Worm (Caenorhabditis elegans) whole organism, L1 larva: ENCODE measurements around the gene fbxa-95.

Experiments used
- C04F5.9 ChIP-seq: sonication (generic microtip); optimal IDR thresholded peaks from 2 replicates; lab custom pipeline; 2016; ENCODE audit warnings: missing genetic modification characterization, missing compliant biosample characterization
- C34B4.2 ChIP-seq: sonication (generic microtip); optimal IDR thresholded peaks from 2 replicates; lab custom pipeline; 2017; ENCODE audit warnings: mild to moderate bottlenecking, missing genetic modification characterization, missing compliant biosample characterization
- F16B12.6 ChIP-seq: fragments of 150-350 bp; optimal IDR thresholded peaks from 2 replicates; lab custom pipeline; 2014; ENCODE audit warnings: missing biosample characterization, missing genetic modification characterization
- aha-1 ChIP-seq: fragments of 150-350 bp; optimal IDR thresholded peaks from 2 replicates; lab custom pipeline; 2014; ENCODE audit warnings: missing biosample characterization, missing genetic modification characterization
- alr-1 ChIP-seq: fragments of 200-800 bp; sonication (Bioruptor generic); optimal IDR thresholded peaks from 2 replicates; lab custom pipeline; 2018; ENCODE audit warnings: borderline replicate concordance, mild to moderate bottlenecking, missing genetic modification characterization, missing compliant biosample characterization
- blmp-1 ChIP-seq: fragments of 150-350 bp; optimal IDR thresholded peaks from 2 replicates; lab custom pipeline; 2014; ENCODE audit warnings: missing biosample characterization, missing genetic modification characterization
- ceh-63 ChIP-seq: fragments of 200-800 bp; sonication (Bioruptor generic); optimal IDR thresholded peaks from 2 replicates; lab custom pipeline; 2018; ENCODE audit warnings: mild to moderate bottlenecking, missing genetic modification characterization, missing compliant biosample characterization
- ceh-82 ChIP-seq, 3 experiments: fragments of 150-350 bp in 1 of 3; sonication (generic microtip) in 2 of 3; optimal IDR thresholded peaks; 2 replicates each; lab custom pipeline; 2014 to 2017; ENCODE audit warnings: missing biosample characterization in 3 of 3, missing genetic modification characterization in 3 of 3
- ceh-88 ChIP-seq: fragments of 200-800 bp; sonication (Bioruptor generic); IDR thresholded peaks from 2 replicates; pipeline ENCODE4 v1.3.6; 2022; ENCODE audit warnings: missing genetic modification characterization, missing compliant biosample characterization
- ceh-90 ChIP-seq: sonication (generic microtip); optimal IDR thresholded peaks from 2 replicates; lab custom pipeline; 2016; ENCODE audit warnings: missing genetic modification characterization, missing compliant biosample characterization
- dpl-1 ChIP-seq, 3 experiments: fragments of 150-350 bp in 2 of 3; sonication (generic microtip) in 1 of 3; optimal IDR thresholded peaks; 2 replicates each; lab custom pipeline; 2014 to 2017; ENCODE audit warnings: missing biosample characterization in 3 of 3, missing genetic modification characterization in 3 of 3, missing genetic modification reagents in 3 of 3
- dsc-1 ChIP-seq: sonication (generic microtip); optimal IDR thresholded peaks from 2 replicates; lab custom pipeline; 2016; ENCODE audit warnings: mild to moderate bottlenecking, missing genetic modification characterization, missing compliant biosample characterization
- efl-3 ChIP-seq: fragments of 200-800 bp; sonication (Bioruptor generic); optimal IDR thresholded peaks from 2 replicates; lab custom pipeline; 2018; ENCODE audit warnings: mild to moderate bottlenecking, missing genetic modification characterization, missing compliant biosample characterization
- egl-13 ChIP-seq: sonication (generic microtip); optimal IDR thresholded peaks from 2 replicates; lab custom pipeline; 2016; ENCODE audit warnings: missing genotype, missing genetic modification reagents, missing genetic modification characterization, missing compliant biosample characterization
- egl-27 ChIP-seq, 2 experiments: fragments of 150-350 bp in 1 of 2; sonication (generic microtip); optimal IDR thresholded peaks; 3 replicates each; lab custom pipeline; 2017 to 2018; ENCODE audit warnings: missing biosample characterization in 2 of 2, missing genetic modification characterization in 2 of 2, missing genetic modification reagents in 2 of 2
- elt-2 ChIP-seq: sonication (generic microtip); optimal IDR thresholded peaks from 2 replicates; lab custom pipeline; 2016; ENCODE audit warnings: missing genetic modification characterization, mild to moderate bottlenecking, inconsistent platforms, missing compliant biosample characterization, missing genetic modification reagents
- elt-3 ChIP-seq, 6 experiments: fragments of 150-350 bp in 1 of 6; sonication (generic microtip); optimal IDR thresholded peaks; 2 replicates each; lab custom pipeline; 2017 to 2018; ENCODE audit warnings: missing biosample characterization in 6 of 6, missing genetic modification characterization in 6 of 6, inconsistent platforms in 1 of 6
- ets-5 ChIP-seq: fragments of 200-800 bp; sonication (Bioruptor generic); IDR thresholded peaks from 2 replicates; pipeline ENCODE4 v1.3.6; 2022; ENCODE audit warnings: missing genetic modification characterization, missing compliant biosample characterization
- fkh-4 ChIP-seq: sonication (generic microtip); optimal IDR thresholded peaks from 2 replicates; lab custom pipeline; 2016; ENCODE audit warnings: missing compliant biosample characterization, missing genetic modification characterization, borderline replicate concordance
- grh-1 ChIP-seq: fragments of 200-800 bp; sonication (Bioruptor generic); IDR thresholded peaks from 2 replicates; pipeline ENCODE4 v1.3.6; 2022; ENCODE audit warnings: missing genetic modification reagents, missing genetic modification characterization, missing compliant biosample characterization
- hlh-4 ChIP-seq: sonication (generic microtip); optimal IDR thresholded peaks from 2 replicates; lab custom pipeline; 2016; ENCODE audit warnings: mild to moderate bottlenecking, missing genetic modification characterization, missing compliant biosample characterization
- hpl-2 ChIP-seq: fragments of 150-350 bp; optimal IDR thresholded peaks from 2 replicates; lab custom pipeline; 2014; ENCODE audit warnings: missing biosample characterization, missing genetic modification reagents, missing genetic modification characterization
- irx-1 ChIP-seq: sonication (generic microtip); optimal IDR thresholded peaks from 2 replicates; lab custom pipeline; 2016; ENCODE audit warnings: missing genetic modification characterization, missing compliant biosample characterization
- jun-1 ChIP-seq: fragments of 150-350 bp; optimal IDR thresholded peaks from 2 replicates; lab custom pipeline; 2014; ENCODE audit warnings: missing biosample characterization, missing genetic modification reagents, missing genetic modification characterization
- lin-13 ChIP-seq: fragments of 150-350 bp; optimal IDR thresholded peaks from 2 replicates; lab custom pipeline; 2014; ENCODE audit warnings: missing biosample characterization, missing genetic modification reagents, missing genetic modification characterization
- lin-14 ChIP-seq: fragments of 200-800 bp; sonication (Bioruptor generic); optimal IDR thresholded peaks from 2 replicates; lab custom pipeline; 2018; ENCODE audit warnings: mild to moderate bottlenecking, missing genetic modification characterization, moderate library complexity, missing compliant biosample characterization
- lin-15B ChIP-seq: fragments of 150-350 bp; sonication (generic microtip); optimal IDR thresholded peaks from 3 replicates; lab custom pipeline; 2014; ENCODE audit warnings: missing biosample characterization, missing genetic modification characterization
- lin-35 ChIP-seq, 2 experiments: fragments of 150-350 bp; optimal IDR thresholded peaks; 2 replicates each; lab custom pipeline; 2014; ENCODE audit warnings: missing biosample characterization in 2 of 2, missing genetic modification characterization in 2 of 2, missing genetic modification reagents in 2 of 2
- lin-39 ChIP-seq: fragments of 150-350 bp; optimal IDR thresholded peaks from 2 replicates; lab custom pipeline; 2014; ENCODE audit warnings: missing biosample characterization, missing genetic modification reagents, missing genetic modification characterization
- lir-3 ChIP-seq: sonication (generic microtip); optimal IDR thresholded peaks from 2 replicates; lab custom pipeline; 2016; ENCODE audit warnings: mild to moderate bottlenecking, missing genetic modification characterization, moderate library complexity, missing compliant biosample characterization; ENCODE audit not compliant: poor library complexity
- lsy-2 ChIP-seq, 2 experiments: fragments of 150-350 bp; optimal IDR thresholded peaks; 2 replicates each; lab custom pipeline; 2014; ENCODE audit warnings: missing biosample characterization in 2 of 2, missing genetic modification characterization in 2 of 2
- mab-9 ChIP-seq: fragments of 200-800 bp; sonication (Bioruptor generic); IDR thresholded peaks from 2 replicates; pipeline ENCODE4 v1.3.6; 2022; ENCODE audit warnings: missing genetic modification reagents, missing genetic modification characterization, missing compliant biosample characterization
- mef-2 ChIP-seq: fragments of 150-350 bp; optimal IDR thresholded peaks from 2 replicates; lab custom pipeline; 2014; ENCODE audit warnings: missing biosample characterization, missing genetic modification characterization
- nhr-12 ChIP-seq: sonication (generic microtip); optimal IDR thresholded peaks from 2 replicates; lab custom pipeline; 2017; ENCODE audit warnings: missing biosample characterization, missing genetic modification characterization
- nhr-19 ChIP-seq: fragments of 200-800 bp; sonication (Bioruptor generic); conservative IDR thresholded peaks from 2 replicates; pipeline ENCODE4 v1.3.6; 2022; ENCODE audit warnings: missing genetic modification characterization, missing compliant biosample characterization
- nhr-20 ChIP-seq: sonication (generic microtip); optimal IDR thresholded peaks from 2 replicates; lab custom pipeline; 2016; ENCODE audit warnings: mild to moderate bottlenecking, missing genetic modification characterization, missing compliant biosample characterization
- nhr-237 ChIP-seq: fragments of 150-350 bp; optimal IDR thresholded peaks from 2 replicates; lab custom pipeline; 2014; ENCODE audit warnings: missing biosample characterization, missing genetic modification characterization
- nhr-28 ChIP-seq: fragments of 150-350 bp; optimal IDR thresholded peaks from 2 replicates; lab custom pipeline; 2014; ENCODE audit warnings: missing biosample characterization, missing genetic modification characterization
- nhr-47 ChIP-seq: sonication (generic microtip); optimal IDR thresholded peaks from 2 replicates; lab custom pipeline; 2016; ENCODE audit warnings: mild to moderate bottlenecking, missing genetic modification characterization, moderate library complexity, missing compliant biosample characterization
- nhr-71 ChIP-seq: sonication (generic microtip); optimal IDR thresholded peaks from 2 replicates; lab custom pipeline; 2016; ENCODE audit warnings: mild to moderate bottlenecking, missing genetic modification characterization, moderate library complexity, missing compliant biosample characterization
- nhr-77 ChIP-seq: fragments of 150-350 bp; optimal IDR thresholded peaks from 2 replicates; lab custom pipeline; 2014; ENCODE audit warnings: missing biosample characterization, missing genetic modification characterization
- nhr-84 ChIP-seq: sonication (generic microtip); optimal IDR thresholded peaks from 2 replicates; lab custom pipeline; 2017; ENCODE audit warnings: missing biosample characterization, missing genetic modification characterization
- nhr-90 ChIP-seq: sonication (generic microtip); optimal IDR thresholded peaks from 2 replicates; lab custom pipeline; 2016; ENCODE audit warnings: mild to moderate bottlenecking, missing genetic modification characterization, missing compliant biosample characterization; ENCODE audit not compliant: poor library complexity
- pqm-1 ChIP-seq: sonication (generic microtip); optimal IDR thresholded peaks from 3 replicates; lab custom pipeline; 2017; ENCODE audit warnings: missing biosample characterization, missing genetic modification characterization
- skn-1 ChIP-seq: fragments of 150-350 bp; optimal IDR thresholded peaks from 2 replicates; lab custom pipeline; 2014; ENCODE audit warnings: missing biosample characterization, missing genetic modification characterization
- snu-23 ChIP-seq: sonication (generic microtip); optimal IDR thresholded peaks from 2 replicates; lab custom pipeline; 2016; ENCODE audit warnings: missing genetic modification characterization, missing compliant biosample characterization
- tbx-2 ChIP-seq: sonication (generic microtip); optimal IDR thresholded peaks from 2 replicates; lab custom pipeline; 2016; ENCODE audit warnings: missing genetic modification characterization, missing compliant biosample characterization
- unc-62 ChIP-seq: fragments of 150-350 bp; optimal IDR thresholded peaks from 2 replicates; lab custom pipeline; 2014; ENCODE audit warnings: missing biosample characterization, missing genetic modification reagents, missing genetic modification characterization
- vab-15 ChIP-seq: sonication (generic microtip); optimal IDR thresholded peaks from 2 replicates; lab custom pipeline; 2017; ENCODE audit warnings: missing genotype, mild to moderate bottlenecking, missing genetic modification characterization, missing compliant biosample characterization
- xbp-1 ChIP-seq: sonication (generic microtip); optimal IDR thresholded peaks from 2 replicates; lab custom pipeline; 2016; ENCODE audit warnings: missing genetic modification characterization, missing compliant biosample characterization
- zip-4 ChIP-seq: fragments of 200-800 bp; sonication (Bioruptor generic); optimal IDR thresholded peaks from 2 replicates; lab custom pipeline; 2018; ENCODE audit warnings: mild to moderate bottlenecking, missing genetic modification characterization, moderate library complexity, missing compliant biosample characterization
- ztf-11 ChIP-seq, 2 experiments: sonication (generic microtip); optimal IDR thresholded peaks; 2 replicates each; lab custom pipeline; 2016 to 2017; ENCODE audit warnings: missing genetic modification characterization in 2 of 2, missing biosample characterization in 1 of 2, missing compliant biosample characterization in 1 of 2
- ztf-4 ChIP-seq: fragments of 150-350 bp; optimal IDR thresholded peaks from 2 replicates; lab custom pipeline; 2014; ENCODE audit warnings: missing biosample characterization, missing genetic modification characterization

Gene fbxa-95

ce11 chrV:15578386-15578785 is 7.1 kb downstream of the fbxa-95 start, which contains the start of gene F28F8.9:
TSS of gene F28F8.9 (minus strand) at chrV:15578673.
- TF ChIP-seq lin-13 (GFP tag; lab: Kevin White, UChicago), result peak; percentile 43
- no peak for TF ChIP-seq hpl-2 (GFP tag; lab: Kevin White, UChicago)
- TF ChIP-seq aha-1, result no peak
- TF ChIP-seq jun-1 (tag; lab: Kevin White, UChicago), result no peak
- TF ChIP-seq lir-3 (tag; lab: Kevin White, UChicago), result no peak
- peak in 2 of 3 experiments; percentile 25 to 46 for TF ChIP-seq ceh-82 (tag; optimal IDR thresholded peaks at IDR 0.05; lab: Kevin White, UChicago)
- peak; percentile 53 for TF ChIP-seq blmp-1 (tag; lab: Kevin White, UChicago)
- no peak for TF ChIP-seq pqm-1 (tag; lab: Kevin White, UChicago)
- TF ChIP-seq grh-1 (GFP tag; lab: Robert Waterston, UW), result no peak
- no peak for TF ChIP-seq C04F5.9 (tag; lab: Kevin White, UChicago)
- no peak for TF ChIP-seq ztf-11 (tag; optimal IDR thresholded peaks at IDR 0.05; lab: Kevin White, UChicago)
- TF ChIP-seq lsy-2 (tag; optimal IDR thresholded peaks at IDR 0.05; lab: Kevin White, UChicago), result peak; percentile 67 to 80
- TF ChIP-seq efl-3, result no peak
- TF ChIP-seq zip-4, result no peak
- peak; percentile 27 for TF ChIP-seq tbx-2
- TF ChIP-seq skn-1, result peak; percentile 76
- TF ChIP-seq unc-62, result no peak
- no peak for TF ChIP-seq ets-5 (GFP tag; lab: Robert Waterston, UW)
- no peak for TF ChIP-seq ceh-90 (tag; lab: Kevin White, UChicago)
- no peak for TF ChIP-seq ceh-88 (GFP tag; lab: Robert Waterston, UW)
- no peak for TF ChIP-seq lin-39
- TF ChIP-seq nhr-47 (tag; lab: Kevin White, UChicago), result peak; percentile 57
- TF ChIP-seq nhr-71 (tag; lab: Kevin White, UChicago), result peak; percentile 63
- TF ChIP-seq dsc-1 (tag; lab: Kevin White, UChicago), result no peak
- no peak for TF ChIP-seq vab-15 (tag; lab: Kevin White, UChicago)
- no peak for TF ChIP-seq hlh-4 (tag; lab: Kevin White, UChicago)
- peak; percentile 91 to 96 (median 93) for TF ChIP-seq dpl-1 (GFP tag; optimal IDR thresholded peaks at IDR 0.05; lab: Kevin White, UChicago)
- no peak for TF ChIP-seq nhr-12 (tag; lab: Kevin White, UChicago)
- no peak for TF ChIP-seq ceh-63 (GFP tag; lab: Kevin White, UChicago)
- no peak for TF ChIP-seq fkh-4 (tag; lab: Kevin White, UChicago)
- peak; percentile 56 for TF ChIP-seq snu-23 (GFP tag; lab: Kevin White, UChicago)
- TF ChIP-seq mab-9 (GFP tag; lab: Robert Waterston, UW), result no peak
- no peak for TF ChIP-seq nhr-77
- TF ChIP-seq F16B12.6 (tag; lab: Kevin White, UChicago), result peak; percentile 4
- no peak for TF ChIP-seq lin-14 (GFP tag; lab: Kevin White, UChicago)
- TF ChIP-seq egl-27 (tag; optimal IDR thresholded peaks at IDR 0.05; lab: Kevin White, UChicago), result no peak
- TF ChIP-seq nhr-90 (tag; lab: Kevin White, UChicago), result peak; percentile 40
- TF ChIP-seq xbp-1, result peak; percentile 52
- TF ChIP-seq egl-13 (tag; lab: Kevin White, UChicago), result no peak
- TF ChIP-seq lin-35 (GFP tag; optimal IDR thresholded peaks at IDR 0.05; lab: Kevin White, UChicago), result peak; percentile 95 to 98
- no peak for TF ChIP-seq alr-1 (tag; lab: Kevin White, UChicago)
- TF ChIP-seq elt-3 (tag; optimal IDR thresholded peaks at IDR 0.05; lab: Kevin White, UChicago), result no peak
- no peak for TF ChIP-seq nhr-28
- TF ChIP-seq nhr-20 (tag; lab: Kevin White, UChicago), result peak; percentile 14
- peak; percentile 58 for TF ChIP-seq nhr-19 (GFP tag; lab: Robert Waterston, UW)
- no peak for TF ChIP-seq lin-15B
- no peak for TF ChIP-seq nhr-84 (tag; lab: Kevin White, UChicago)
- no peak for TF ChIP-seq mef-2 (tag; lab: Kevin White, UChicago)
- no peak for TF ChIP-seq C34B4.2 (tag; lab: Kevin White, UChicago)
- no peak for TF ChIP-seq nhr-237
- no peak for TF ChIP-seq ztf-4
- TF ChIP-seq irx-1 (tag; lab: Kevin White, UChicago), result no peak
- no peak for TF ChIP-seq elt-2 (tag; lab: Kevin White, UChicago)
